Fruit fly (Drosophila melanogaster) whole organism, embryonic: ENCODE measurements around the gene ECSIT.

Source experiments
- Atf6 ChIP-seq: fragments of 200-800 bp; sonication (Bioruptor generic); IDR thresholded peaks from 2 replicates; pipeline ENCODE4 v1.3.6; 2022; ENCODE audit warnings: missing biosample characterization, missing genetic modification characterization
- CG10267 ChIP-seq: fragments of 200-800 bp; sonication (Bioruptor generic); optimal IDR thresholded peaks from 2 replicates; lab custom pipeline; 2018; ENCODE audit warnings: missing biosample characterization, mild to moderate bottlenecking, missing genetic modification characterization, moderate library complexity
- CG11504 ChIP-seq: fragments of 200-800 bp; sonication (Bioruptor generic); optimal IDR thresholded peaks from 3 replicates; lab custom pipeline; 2019; ENCODE audit warnings: missing biosample characterization, mild to moderate bottlenecking, missing genetic modification characterization, moderate library complexity
- CG12071 ChIP-seq: fragments of 200-800 bp; sonication (Bioruptor generic); optimal IDR thresholded peaks from 3 replicates; lab custom pipeline; 2018; ENCODE audit warnings: missing biosample characterization, mild to moderate bottlenecking, missing genetic modification characterization
- CG13287 ChIP-seq: fragments of 200-800 bp; sonication (Bioruptor generic); IDR thresholded peaks from 2 replicates; pipeline ENCODE4 v1.3.6; 2022; ENCODE audit warnings: missing biosample characterization, missing genetic modification characterization; ENCODE audit not compliant: partially characterized antibody
- CG14667 ChIP-seq: fragments of 200-800 bp; sonication (Bioruptor generic); IDR thresholded peaks from 2 replicates; pipeline ENCODE4 v1.3.6; 2022; ENCODE audit warnings: missing biosample characterization, missing genetic modification characterization
- CG1603 ChIP-seq: fragments of 200-800 bp; sonication (Bioruptor generic); optimal IDR thresholded peaks from 2 replicates; lab custom pipeline; 2019; ENCODE audit warnings: missing biosample characterization, mild to moderate bottlenecking, missing genetic modification characterization, moderate library complexity
- CG16815 ChIP-seq: fragments of 200-800 bp; sonication (Bioruptor generic); optimal IDR thresholded peaks from 3 replicates; lab custom pipeline; 2017; ENCODE audit warnings: missing biosample characterization, mild to moderate bottlenecking, missing genetic modification characterization
- CG17385 ChIP-seq: fragments of 200-800 bp; sonication (Bioruptor generic); optimal IDR thresholded peaks from 3 replicates; lab custom pipeline; 2018; ENCODE audit warnings: missing biosample characterization, mild to moderate bottlenecking, missing genetic modification characterization
- CG18262 ChIP-seq: fragments of 200-800 bp; optimal IDR thresholded peaks from 3 replicates; lab custom pipeline; 2019; ENCODE audit warnings: missing biosample characterization, mild to moderate bottlenecking, missing genetic modification characterization, moderate library complexity
- CG2116 ChIP-seq: fragments of 200-800 bp; sonication (Bioruptor generic); optimal IDR thresholded peaks from 3 replicates; lab custom pipeline; 2018; ENCODE audit warnings: missing biosample characterization, mild to moderate bottlenecking, missing genetic modification characterization
- CG2129 ChIP-seq: fragments of 200-800 bp; sonication (Bioruptor generic); IDR thresholded peaks from 2 replicates; pipeline ENCODE4 v1.3.6; 2022; ENCODE audit warnings: missing biosample characterization, missing genetic modification characterization; ENCODE audit not compliant: partially characterized antibody
- CG30403 ChIP-seq: fragments of 200-800 bp; sonication (Bioruptor generic); optimal IDR thresholded peaks from 3 replicates; lab custom pipeline; 2016; ENCODE audit warnings: missing biosample characterization, missing genetic modification characterization
- CG33557 ChIP-seq: fragments of 200-800 bp; sonication (Bioruptor generic); optimal IDR thresholded peaks from 2 replicates; lab custom pipeline; 2019; ENCODE audit warnings: missing biosample characterization, mild to moderate bottlenecking, missing genetic modification characterization, moderate library complexity
- CG34224 ChIP-seq: fragments of 200-800 bp; sonication (Bioruptor generic); IDR thresholded peaks from 3 replicates; pipeline ENCODE4 v1.3.6; 2022; ENCODE audit warnings: missing biosample characterization, missing genetic modification characterization; ENCODE audit not compliant: partially characterized antibody
- CG4617 ChIP-seq: fragments of 200-800 bp; sonication (Bioruptor generic); optimal IDR thresholded peaks from 3 replicates; lab custom pipeline; 2016; ENCODE audit warnings: missing biosample characterization, missing genetic modification characterization, borderline replicate concordance
- CG7786 ChIP-seq: fragments of 200-800 bp; sonication (Bioruptor generic); optimal IDR thresholded peaks from 2 replicates; lab custom pipeline; 2016; ENCODE audit warnings: missing biosample characterization, missing genetic modification characterization
- CG7963 ChIP-seq: fragments of 200-800 bp; sonication (Bioruptor generic); IDR thresholded peaks from 3 replicates; pipeline ENCODE4 v1.3.6; 2022; ENCODE audit warnings: missing biosample characterization, missing genetic modification characterization; ENCODE audit not compliant: partially characterized antibody
- CG7987 ChIP-seq: fragments of 200-800 bp; sonication (Bioruptor generic); optimal IDR thresholded peaks from 2 replicates; lab custom pipeline; 2018; ENCODE audit warnings: missing biosample characterization, mild to moderate bottlenecking, missing genetic modification characterization, moderate library complexity
- CG8290 ChIP-seq, 3 experiments: fragments of 200-800 bp; sonication (Bioruptor generic); optimal IDR thresholded peaks; 2 replicates each; lab custom pipeline; 2016 to 2019; ENCODE audit warnings: missing biosample characterization in 3 of 3, missing genetic modification characterization in 3 of 3, mild to moderate bottlenecking in 2 of 3, moderate library complexity in 1 of 3
- CkIIα-i1 ChIP-seq: fragments of 200-800 bp; sonication (Bioruptor generic); IDR thresholded peaks from 2 replicates; pipeline ENCODE4 v1.3.6; 2022; ENCODE audit warnings: missing biosample characterization, missing genetic modification characterization
- Dip2 ChIP-seq: fragments of 200-800 bp; sonication (Bioruptor generic); IDR thresholded peaks from 2 replicates; pipeline ENCODE4 v1.3.6; 2022; ENCODE audit warnings: missing biosample characterization, missing genetic modification characterization
- Dp ChIP-seq: fragments of 200-800 bp; sonication (Bioruptor generic); optimal IDR thresholded peaks from 2 replicates; lab custom pipeline; 2018; ENCODE audit warnings: missing biosample characterization, mild to moderate bottlenecking, missing genetic modification characterization, moderate library complexity
- E2f2 ChIP-seq: fragments of 200-800 bp; sonication (Bioruptor generic); IDR thresholded peaks from 2 replicates; pipeline ENCODE4 v1.3.6; 2022; ENCODE audit warnings: missing biosample characterization, missing genetic modification characterization
- Ets65A ChIP-seq: fragments of 200-800 bp; sonication (Bioruptor generic); peaks from one replicate; lab custom pipeline; 2016; ENCODE audit warnings: missing biosample characterization, missing genetic modification characterization
- HLH4C ChIP-seq: fragments of 200-800 bp; sonication (Bioruptor generic); IDR thresholded peaks from 3 replicates; pipeline ENCODE4 v1.3.6; 2022; ENCODE audit warnings: missing biosample characterization, missing genetic modification characterization; ENCODE audit not compliant: partially characterized antibody
- Myb ChIP-seq: fragments of 200-800 bp; sonication (Bioruptor generic); optimal IDR thresholded peaks from 2 replicates; lab custom pipeline; 2016; ENCODE audit warnings: missing biosample characterization, missing genetic modification characterization
- NC2β ChIP-seq: fragments of 200-800 bp; sonication (Bioruptor generic); optimal IDR thresholded peaks from 2 replicates; lab custom pipeline; 2016; ENCODE audit warnings: missing biosample characterization, missing genetic modification characterization
- Nf-YB ChIP-seq: fragments of 200-800 bp; sonication (Bioruptor generic); optimal IDR thresholded peaks from 3 replicates; lab custom pipeline; 2019; ENCODE audit warnings: missing biosample characterization, mild to moderate bottlenecking, missing genetic modification characterization, moderate library complexity
- Oaz ChIP-seq: fragments of 200-800 bp; sonication (Bioruptor generic); IDR thresholded peaks from 2 replicates; pipeline ENCODE4 v1.3.6; 2022; ENCODE audit warnings: missing biosample characterization, missing genetic modification characterization
- Side ChIP-seq: fragments of 200-800 bp; sonication (Bioruptor generic); optimal IDR thresholded peaks from 2 replicates; lab custom pipeline; 2016; ENCODE audit warnings: missing biosample characterization, missing genetic modification characterization
- Six4 ChIP-seq: fragments of 200-800 bp; sonication (Bioruptor generic); optimal IDR thresholded peaks from 2 replicates; lab custom pipeline; 2016; ENCODE audit warnings: missing biosample characterization, missing genetic modification characterization
- Sry-δ ChIP-seq: fragments of 200-800 bp; sonication (Bioruptor generic); optimal IDR thresholded peaks from 2 replicates; lab custom pipeline; 2016; ENCODE audit warnings: missing biosample characterization, missing genetic modification characterization
- Taf1 ChIP-seq: fragments of 200-800 bp; sonication (Bioruptor generic); IDR thresholded peaks from 2 replicates; pipeline ENCODE4 v1.3.6; 2022; ENCODE audit warnings: missing biosample characterization, missing genetic modification characterization
- ab ChIP-seq: fragments of 200-800 bp; sonication (Bioruptor generic); optimal IDR thresholded peaks from 2 replicates; lab custom pipeline; 2016; ENCODE audit warnings: missing biosample characterization, missing genetic modification characterization
- abd-A ChIP-seq: fragments of 200-800 bp; sonication (Bioruptor generic); optimal IDR thresholded peaks from 3 replicates; lab custom pipeline; 2019; ENCODE audit warnings: missing biosample characterization, mild to moderate bottlenecking, missing genetic modification characterization, moderate library complexity
- ato ChIP-seq: fragments of 200-800 bp; sonication (Bioruptor generic); IDR thresholded peaks from 2 replicates; pipeline ENCODE4 v1.3.6; 2022; ENCODE audit warnings: missing biosample characterization, missing genetic modification characterization; ENCODE audit not compliant: partially characterized antibody
- gfzf ChIP-seq: fragments of 200-800 bp; sonication (Bioruptor generic); optimal IDR thresholded peaks from 2 replicates; lab custom pipeline; 2016; ENCODE audit warnings: missing biosample characterization, mild to moderate bottlenecking, missing genetic modification characterization, moderate library complexity
- ham ChIP-seq: fragments of 200-800 bp; sonication (Bioruptor generic); IDR thresholded peaks from 2 replicates; pipeline ENCODE4 v1.3.6; 2022; ENCODE audit warnings: missing biosample characterization, missing genetic modification characterization
- lmd ChIP-seq: fragments of 200-800 bp; sonication (Bioruptor generic); IDR thresholded peaks from 2 replicates; pipeline ENCODE4 v1.3.6; 2022; ENCODE audit warnings: missing biosample characterization, missing genetic modification characterization
- mam ChIP-seq: fragments of 200-800 bp; sonication (Bioruptor generic); optimal IDR thresholded peaks from 3 replicates; lab custom pipeline; 2016; ENCODE audit warnings: missing biosample characterization, missing genetic modification characterization
- nom ChIP-seq: fragments of 200-800 bp; sonication (Bioruptor generic); optimal IDR thresholded peaks from 2 replicates; lab custom pipeline; 2017; ENCODE audit warnings: missing biosample characterization, missing genetic modification characterization, mild to moderate bottlenecking, moderate library complexity, missing genetic modification reagents
- onecut ChIP-seq: fragments of 200-800 bp; sonication (Bioruptor generic); IDR thresholded peaks from 2 replicates; pipeline ENCODE4 v1.3.6; 2022; ENCODE audit warnings: missing biosample characterization, missing genetic modification characterization
- pzg ChIP-seq: fragments of 200-800 bp; sonication (Bioruptor generic); optimal IDR thresholded peaks from 3 replicates; lab custom pipeline; 2018; ENCODE audit warnings: missing biosample characterization, mild to moderate bottlenecking, missing genetic modification characterization, moderate library complexity
- sna ChIP-seq: fragments of 200-800 bp; sonication (Bioruptor generic); IDR thresholded peaks from 2 replicates; pipeline ENCODE4 v1.3.6; 2022; ENCODE audit warnings: missing biosample characterization, missing genetic modification characterization; ENCODE audit not compliant: partially characterized antibody
- ssp ChIP-seq: fragments of 200-800 bp; sonication (Bioruptor generic); IDR thresholded peaks from 2 replicates; pipeline ENCODE4 v1.3.6; 2022; ENCODE audit warnings: missing biosample characterization, missing genetic modification characterization
- stc ChIP-seq: fragments of 200-800 bp; sonication (Bioruptor generic); IDR thresholded peaks from 2 replicates; pipeline ENCODE4 v1.3.6; 2022; ENCODE audit warnings: missing biosample characterization, missing genetic modification characterization
- toy ChIP-seq: fragments of 200-800 bp; sonication (Bioruptor generic); IDR thresholded peaks from 2 replicates; pipeline ENCODE4 v1.3.6; 2022; ENCODE audit warnings: missing biosample characterization, missing genetic modification characterization
- trem ChIP-seq: fragments of 200-800 bp; optimal IDR thresholded peaks from 3 replicates; lab custom pipeline; 2019; ENCODE audit warnings: missing biosample characterization, mild to moderate bottlenecking, missing genetic modification characterization, moderate library complexity
- unc-4 ChIP-seq: fragments of 200-800 bp; sonication (Bioruptor generic); IDR thresholded peaks from 2 replicates; pipeline ENCODE4 v1.3.6; 2022; ENCODE audit warnings: missing biosample characterization, missing genetic modification characterization; ENCODE audit not compliant: partially characterized antibody

The ECSIT gene

dm6 chr3R:5821243-5821642 lies 35.1 kb upstream of the ECSIT start, which contains the start of gene Hpr1 (continued):
- TF ChIP-seq Taf1 (no peak), CG4617 (GFP tag; lab: Kevin White, UChicago) (peak; percentile 68), ham (GFP tag; lab: Robert Waterston, UW) (no peak), CG1603 (tag; lab: Kevin White, UChicago) (peak; percentile 36), CG34224 (GFP tag; lab: Robert Waterston, UW) (0 out of 3 replicates have a peak, but pooled peaks have one; percentile 29), trem (peak; percentile 99), lmd (GFP tag; lab: Robert Waterston, UW) (no peak), CG13287 (GFP tag; lab: Robert Waterston, UW) (peak; percentile 61), CG2129 (GFP tag; lab: Robert Waterston, UW) (no peak), CG12071 (GFP tag; lab: Kevin White, UChicago) (no peak), CG2116 (GFP tag; lab: Kevin White, UChicago) (peak; percentile 57), nom (no peak), Myb (GFP tag; lab: Kevin White, UChicago) (peak; percentile 31), unc-4 (peak; percentile 47; the same call in 1 of the 2 replicates), Ets65A (GFP tag; lab: Kevin White, UChicago) (no peak), Sry-δ (GFP tag; lab: Kevin White, UChicago) (peak; percentile 42), CG17385 (GFP tag; lab: Kevin White, UChicago) (no peak), CG7987 (no peak), CG30403 (no peak), Dp (GFP tag; lab: Kevin White, UChicago) (peak; percentile 89), CG18262 (tag; lab: Kevin White, UChicago) (no peak), mam (GFP tag; lab: Kevin White, UChicago) (no peak), stc (GFP tag; lab: Robert Waterston, UW) (no peak), gfzf (GFP tag; lab: Kevin White, UChicago) (peak; percentile 41), pzg (peak; percentile 54), CG16815 (GFP tag; lab: Kevin White, UChicago) (no peak), Oaz (GFP tag; lab: Robert Waterston, UW) (no peak), Dip2 (GFP tag; lab: Robert Waterston, UW) (no peak), onecut (GFP tag; lab: Robert Waterston, UW) (0 out of 2 replicates have a peak, but pooled peaks have one; percentile 34), Six4 (no peak), toy (GFP tag; lab: Robert Waterston, UW) (no peak), CG10267 (tag; lab: Kevin White, UChicago) (peak; percentile 42), E2f2 (peak; percentile 93), Side (no peak), sna (GFP tag; lab: Robert Waterston, UW) (peak; percentile 51; the same call in 1 of the 2 replicates), CG14667 (GFP tag; lab: Robert Waterston, UW) (no peak), CG7786 (GFP tag; lab: Kevin White, UChicago) (no peak), ato (GFP tag; lab: Robert Waterston, UW) (no peak), CG11504 (tag; lab: Kevin White, UChicago) (no peak), Nf-YB (GFP tag; lab: Kevin White, UChicago) (no peak), Atf6 (GFP tag; lab: Robert Waterston, UW) (no peak), NC2β (GFP tag; lab: Kevin White, UChicago) (no peak), CG7963 (GFP tag; lab: Robert Waterston, UW) (no peak), HLH4C (GFP tag; lab: Robert Waterston, UW) (peak; percentile 60), abd-A (tag; lab: Kevin White, UChicago) (no peak), ab (GFP tag; lab: Kevin White, UChicago) (no peak), CG33557 (GFP tag; lab: Kevin White, UChicago) (no peak), ssp (GFP tag; lab: Robert Waterston, UW) (no peak), CG8290 (GFP tag; optimal IDR thresholded peaks at IDR 0.05; lab: Kevin White, UChicago) (no peak), CG8290 (tag; optimal IDR thresholded peaks at IDR 0.05; lab: Kevin White, UChicago) (no peak), CkIIα-i1 (no peak)
